Fruit fly (Drosophila melanogaster) whole organism: Measurements from ENCODE around the gene Sgs8.

Experiments
- CG8478 ChIP-seq: fragments of >200 bp; optimal IDR thresholded peaks from 2 replicates; lab custom pipeline; 2018; ENCODE audit warnings: inconsistent platforms
- Dll ChIP-seq: fragments of >200 bp; optimal IDR thresholded peaks from 2 replicates; lab custom pipeline; 2017
- EcR ChIP-seq, 2 experiments: fragments of >200 bp; optimal IDR thresholded peaks; 2 replicates each; lab custom pipeline; 2017; ENCODE audit warnings: missing biosample characterization in 2 of 2, missing genetic modification characterization in 2 of 2, missing genetic modification reagents in 2 of 2
- pan ChIP-seq: fragments of >200 bp; optimal IDR thresholded peaks from 2 replicates; lab custom pipeline; 2017
- psq ChIP-seq: fragments of >200 bp; optimal IDR thresholded peaks from 2 replicates; lab custom pipeline; 2017
- usp ChIP-seq: fragments of >200 bp; optimal IDR thresholded peaks from 2 replicates; lab custom pipeline; 2017; ENCODE audit warnings: missing biosample characterization, missing genetic modification characterization, mixed read lengths

The Sgs8 gene

DNA sequence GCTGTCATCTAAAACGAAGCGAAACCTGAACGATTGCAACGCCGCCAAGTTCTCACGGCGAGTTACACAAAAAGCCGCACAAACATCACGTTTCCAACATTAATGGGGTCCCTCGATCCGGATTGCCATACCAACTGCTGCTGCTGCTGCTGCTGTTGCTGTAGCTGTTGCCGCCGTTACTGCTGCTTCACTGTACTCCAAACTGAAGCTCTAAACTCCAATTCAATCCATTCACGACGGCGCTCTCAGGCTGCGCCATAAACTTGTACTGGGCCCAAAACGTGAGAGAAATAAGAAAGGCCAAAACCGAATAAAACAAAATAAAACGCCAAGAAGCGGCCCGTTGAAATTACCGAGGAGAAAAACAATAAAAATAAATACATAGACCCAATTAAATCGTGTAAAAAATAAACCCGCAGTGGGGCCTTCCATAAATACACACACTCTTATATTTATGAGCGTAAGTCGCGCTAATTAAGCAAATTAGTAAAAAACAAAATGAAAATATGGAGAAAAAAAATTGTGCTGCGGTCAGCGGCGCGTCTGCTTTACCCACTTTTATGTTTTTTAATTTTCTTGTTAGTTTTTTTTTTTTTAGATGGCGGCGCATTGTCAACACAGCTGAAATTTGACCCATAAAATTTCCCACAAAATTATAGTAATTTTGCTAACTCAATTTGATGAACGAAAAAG, 38.3 kb upstream of the Sgs8 start:
- TF ChIP-seq CG8478 (lab: Kevin White, UChicago), result no peak
- TF ChIP-seq EcR (GFP tag; optimal IDR thresholded peaks at IDR 0.05; lab: Kevin White, UChicago), result no peak

DNA sequence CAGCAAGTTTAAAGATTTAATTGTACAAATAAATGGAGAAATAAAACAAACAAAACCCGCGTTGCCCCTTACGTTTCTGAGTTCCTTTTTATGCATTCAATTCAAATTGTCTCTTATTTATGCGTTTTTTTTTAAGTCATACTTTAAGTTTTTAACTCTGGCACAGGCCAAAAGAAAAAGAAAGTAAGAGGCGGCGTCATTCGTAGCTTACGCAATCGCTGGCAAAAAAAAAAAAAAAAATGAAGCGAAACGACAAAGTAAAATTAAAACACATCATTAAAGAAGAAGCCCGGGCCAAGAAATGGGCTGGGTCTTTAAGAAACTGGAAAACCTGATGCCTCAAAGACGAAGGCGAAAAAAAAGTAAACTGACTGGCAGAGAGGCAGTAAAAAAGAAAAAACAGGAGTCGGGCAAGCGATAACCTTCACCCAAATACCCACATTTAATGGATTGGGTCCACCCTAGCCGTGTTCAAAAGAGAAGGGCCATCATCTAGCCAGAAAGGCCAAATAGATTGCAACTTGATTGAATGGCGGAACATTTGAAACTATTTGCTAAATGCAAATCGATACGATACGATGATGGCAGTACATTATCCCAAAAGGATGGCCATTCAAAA, 34.6 kb upstream of the Sgs8 start:
- TF ChIP-seq psq (no peak), Dll (lab: Kevin White, UChicago) (no peak), CG8478 (lab: Kevin White, UChicago) (no peak), EcR (GFP tag; optimal IDR thresholded peaks at IDR 0.05; lab: Kevin White, UChicago) (no peak), pan (lab: Kevin White, UChicago) (no peak), usp (GFP tag; lab: Kevin White, UChicago) (no peak)

DNA sequence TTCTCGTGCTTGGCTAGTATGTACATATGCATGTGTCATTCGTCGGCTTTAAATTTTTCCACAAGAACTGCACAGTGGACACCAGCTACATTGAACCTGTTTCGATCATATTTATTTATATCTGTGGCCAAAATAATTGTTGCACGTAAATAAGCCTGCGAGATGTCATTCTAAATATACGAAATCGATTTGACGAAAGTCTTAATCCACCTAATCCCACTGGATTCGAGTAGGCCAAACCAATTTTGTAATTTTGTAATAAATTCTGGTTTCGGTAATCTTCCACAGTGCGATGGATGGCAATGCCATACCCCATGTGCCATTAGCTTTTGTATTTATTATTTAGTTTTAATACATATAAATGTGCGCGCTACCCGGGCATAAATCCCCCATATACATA, 33.8 kb upstream of the Sgs8 start:
- no peak for TF ChIP-seq Dll (lab: Kevin White, UChicago)
- no peak for TF ChIP-seq EcR (GFP tag; optimal IDR thresholded peaks at IDR 0.05; lab: Kevin White, UChicago)
- TF ChIP-seq pan (lab: Kevin White, UChicago), result no peak

DNA sequence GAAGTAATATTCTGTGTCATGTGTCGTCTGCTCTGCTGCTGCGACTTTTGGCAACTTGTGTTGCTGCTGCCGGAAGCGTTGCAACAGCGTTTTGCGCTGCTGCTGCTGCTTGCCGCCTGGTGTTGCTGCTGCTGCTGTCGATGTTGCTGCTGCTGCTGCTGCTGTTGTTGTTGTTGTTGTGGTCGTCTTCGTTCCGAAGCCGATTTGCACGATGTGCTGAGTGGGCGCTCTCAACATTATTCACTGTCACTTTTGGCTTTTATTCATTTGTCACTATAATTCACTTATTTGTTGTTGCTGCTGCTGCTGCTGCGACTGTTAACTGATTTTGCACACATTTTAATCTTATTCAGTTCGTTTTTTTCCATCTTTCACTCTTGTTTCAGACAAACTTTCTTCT, 33.2 kb upstream of the Sgs8 start:
- TF ChIP-seq Dll (lab: Kevin White, UChicago), result no peak
- no peak for TF ChIP-seq usp (GFP tag; lab: Kevin White, UChicago)
- TF ChIP-seq pan (lab: Kevin White, UChicago), result no peak
- TF ChIP-seq EcR (GFP tag; optimal IDR thresholded peaks at IDR 0.05; lab: Kevin White, UChicago), result no peak
- no peak for TF ChIP-seq psq
- TF ChIP-seq CG8478 (lab: Kevin White, UChicago), result no peak

DNA sequence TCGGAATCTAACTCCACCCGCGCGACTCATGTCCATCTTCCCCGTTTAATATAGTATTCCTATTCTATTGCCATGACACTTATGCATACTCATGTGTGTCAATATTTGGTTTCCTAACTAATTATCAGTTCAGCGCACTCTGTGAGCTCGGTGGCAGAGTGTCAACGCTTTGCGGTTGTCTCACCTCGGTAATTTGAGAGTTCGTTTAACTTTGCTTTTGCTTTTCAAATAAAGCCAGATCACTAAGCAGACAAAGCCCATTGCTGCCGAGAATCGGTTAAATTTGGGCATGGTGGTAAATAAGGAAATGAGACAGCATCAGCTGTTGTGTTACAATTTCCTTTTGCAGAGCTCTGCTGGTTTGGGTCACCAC, 31.1 kb upstream of the Sgs8 start:
- no peak for TF ChIP-seq usp (GFP tag; lab: Kevin White, UChicago)
- TF ChIP-seq Dll (lab: Kevin White, UChicago), result no peak
- TF ChIP-seq pan (lab: Kevin White, UChicago), result no peak
- no peak for TF ChIP-seq EcR (GFP tag; optimal IDR thresholded peaks at IDR 0.05; lab: Kevin White, UChicago)
- no peak for TF ChIP-seq psq
- TF ChIP-seq CG8478 (lab: Kevin White, UChicago), result no peak

DNA sequence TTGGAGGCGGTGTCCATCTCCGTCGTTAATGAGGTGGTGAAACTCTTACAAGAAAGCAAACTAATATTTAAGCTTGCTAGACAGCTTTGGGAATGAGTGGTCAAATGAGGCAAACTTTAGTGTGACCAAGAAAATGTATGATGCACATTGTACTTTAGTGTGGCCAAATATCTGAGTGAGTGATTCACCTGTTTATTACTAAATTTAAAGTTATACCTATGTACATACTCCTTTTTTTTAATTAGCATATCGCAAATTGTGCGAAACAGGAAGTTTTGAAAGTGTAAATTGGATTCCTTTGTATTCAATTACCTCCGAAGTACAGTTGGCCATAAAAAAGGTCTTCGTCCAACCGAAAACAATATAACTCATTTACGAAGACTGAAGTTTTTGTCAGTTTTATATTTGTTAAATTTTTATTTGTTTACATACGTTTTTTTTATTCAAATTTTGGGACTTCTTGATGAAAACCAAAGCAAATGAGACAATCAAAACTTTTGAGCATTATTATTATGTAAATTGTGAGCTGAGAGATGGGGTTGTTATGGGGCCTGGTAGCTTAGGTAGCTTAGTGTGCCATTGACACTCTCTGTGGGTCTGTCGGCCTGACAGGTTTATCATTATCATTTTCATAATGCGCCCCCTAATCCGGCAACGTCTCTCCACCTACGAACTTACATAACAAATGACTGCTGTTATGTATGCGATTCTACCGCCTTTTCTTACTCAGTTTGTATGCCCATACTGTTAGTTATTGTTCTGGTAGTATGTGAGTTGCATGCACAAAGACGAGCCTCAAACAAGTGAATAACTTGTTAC, 30.5 kb upstream of the Sgs8 start:
- TF ChIP-seq EcR (GFP tag; optimal IDR thresholded peaks at IDR 0.05; lab: Kevin White, UChicago) (no peak), Dll (lab: Kevin White, UChicago) (no peak), usp (GFP tag; lab: Kevin White, UChicago) (no peak), CG8478 (lab: Kevin White, UChicago) (no peak), psq (no peak), pan (lab: Kevin White, UChicago) (no peak)

DNA sequence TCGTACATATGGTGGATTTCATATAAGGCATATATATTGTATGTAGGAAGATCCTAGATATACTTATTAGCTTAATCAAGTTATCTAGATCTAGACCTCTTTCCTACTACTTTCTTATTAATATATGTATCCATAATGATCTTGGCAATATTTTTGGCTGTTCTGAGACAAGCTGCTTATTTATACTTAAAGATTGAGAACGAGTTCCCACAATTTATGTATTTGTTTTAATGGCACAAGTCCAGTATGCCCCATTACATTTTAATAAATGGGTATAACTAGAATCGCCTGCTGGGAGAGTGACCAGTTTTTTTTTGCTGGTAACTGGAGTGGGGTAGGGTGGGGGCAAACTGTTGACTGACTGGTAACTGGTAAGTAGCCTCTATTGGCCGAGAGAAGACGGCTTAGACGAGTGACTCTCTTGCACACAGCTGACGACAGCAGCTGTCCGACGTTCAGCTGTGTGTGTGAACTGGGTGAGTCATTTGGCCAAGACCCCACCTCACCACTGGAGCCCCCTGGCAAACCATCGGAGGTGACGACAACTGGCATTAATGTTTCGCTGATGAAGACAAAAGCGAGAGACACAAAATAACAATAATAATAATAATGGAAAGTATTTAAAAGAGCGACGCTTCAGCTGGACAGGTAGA, 27.7 kb upstream of the Sgs8 start:
- TF ChIP-seq pan (lab: Kevin White, UChicago) (no peak), EcR (GFP tag; optimal IDR thresholded peaks at IDR 0.05; lab: Kevin White, UChicago) (no peak), psq (no peak), CG8478 (lab: Kevin White, UChicago) (no peak), Dll (lab: Kevin White, UChicago) (no peak), usp (GFP tag; lab: Kevin White, UChicago) (no peak)

DNA sequence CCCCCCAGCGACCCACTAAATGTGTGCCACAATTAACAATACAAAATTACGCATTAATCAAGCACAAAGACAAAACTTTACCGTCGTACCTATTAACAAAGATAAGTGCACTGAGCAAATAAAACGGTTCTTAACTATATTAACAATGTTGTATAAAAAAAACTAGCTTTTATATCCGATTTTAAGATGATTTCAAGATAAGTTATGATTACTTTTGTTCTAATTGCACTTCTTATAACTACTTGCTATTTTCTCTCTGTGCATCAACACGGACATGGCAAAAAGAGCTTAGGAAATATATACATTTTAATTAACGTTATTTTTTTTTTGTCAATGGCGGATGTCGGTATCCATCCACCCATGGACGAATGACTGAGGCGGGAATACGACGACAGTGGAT, 26.9 kb upstream of the Sgs8 start:
- no peak for TF ChIP-seq psq
- no peak for TF ChIP-seq CG8478 (lab: Kevin White, UChicago)
- no peak for TF ChIP-seq Dll (lab: Kevin White, UChicago)
- TF ChIP-seq usp (GFP tag; lab: Kevin White, UChicago), result no peak
- no peak for TF ChIP-seq pan (lab: Kevin White, UChicago)
- TF ChIP-seq EcR (GFP tag; optimal IDR thresholded peaks at IDR 0.05; lab: Kevin White, UChicago), result no peak

DNA sequence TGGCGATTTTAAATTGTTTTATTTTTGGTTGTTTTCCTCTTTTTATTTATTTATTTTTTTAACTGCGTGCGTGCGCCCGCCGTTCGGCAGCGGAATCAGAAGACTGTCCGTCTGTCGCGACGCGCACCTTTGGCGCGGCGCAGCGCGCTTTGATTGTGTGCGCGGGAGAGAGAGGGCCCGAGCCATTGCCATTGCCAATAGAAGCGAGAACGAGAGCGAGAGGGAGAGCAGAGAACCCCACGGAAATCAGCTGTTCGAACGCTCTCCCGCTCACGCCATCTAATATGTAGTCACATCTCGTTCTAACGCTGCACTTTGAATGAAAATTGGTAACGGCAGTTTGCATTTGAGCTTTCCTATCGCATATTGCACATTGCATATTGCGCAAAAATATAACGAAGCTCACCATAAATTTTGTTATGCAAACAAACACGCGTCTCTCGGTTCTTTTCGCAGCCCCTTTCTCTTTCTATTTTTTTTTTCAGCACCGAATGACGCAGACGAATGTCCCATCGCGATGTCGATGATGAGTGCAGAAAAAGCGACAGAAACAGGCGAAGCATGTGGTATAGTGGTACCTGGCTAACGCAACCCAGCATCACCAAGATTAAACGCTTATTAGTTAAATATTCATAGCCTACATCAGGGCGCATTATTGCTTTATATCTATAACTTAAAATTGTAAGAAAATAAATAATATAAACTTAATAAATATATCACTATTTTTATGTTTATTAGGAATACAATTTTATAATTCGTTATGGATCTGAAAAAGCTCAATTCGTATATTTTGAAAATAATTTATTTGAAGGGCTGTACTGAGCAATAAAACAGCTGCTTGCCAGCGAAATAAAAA, 25.4 kb upstream of the Sgs8 start:
- TF ChIP-seq CG8478 (lab: Kevin White, UChicago) (no peak), psq (no peak), pan (lab: Kevin White, UChicago) (no peak), Dll (lab: Kevin White, UChicago) (no peak), EcR (GFP tag; optimal IDR thresholded peaks at IDR 0.05; lab: Kevin White, UChicago) (no peak), usp (GFP tag; lab: Kevin White, UChicago) (no peak)

DNA sequence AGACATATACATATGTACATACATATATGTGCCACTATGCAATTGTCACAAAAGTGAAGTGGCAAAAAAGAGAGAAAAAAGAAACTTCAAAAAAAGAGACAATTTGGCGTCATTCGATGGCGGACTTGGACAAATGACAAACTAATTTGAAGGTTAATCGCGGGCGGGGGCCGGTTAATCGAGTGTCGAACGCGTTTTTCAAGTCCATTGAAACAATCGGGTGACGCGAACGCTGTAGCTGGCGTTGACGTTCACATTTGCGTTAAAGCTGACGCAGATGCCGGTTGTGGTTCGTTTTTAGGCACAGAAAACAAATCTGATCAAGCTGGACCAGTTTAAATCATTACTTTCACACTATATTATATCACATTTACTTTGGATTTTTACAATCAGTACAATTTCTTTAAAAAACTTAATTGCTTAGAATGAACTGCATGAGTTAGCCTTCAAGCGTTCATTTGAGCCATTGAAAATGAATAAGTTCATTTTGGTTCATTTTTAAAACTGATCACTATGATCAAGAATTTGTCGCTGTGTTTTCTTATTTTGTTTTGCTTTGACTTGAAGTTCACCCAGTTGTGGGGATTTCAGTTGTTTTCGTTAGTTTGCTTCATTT, 24.6 kb upstream of the Sgs8 start:
- no peak for TF ChIP-seq EcR (GFP tag; optimal IDR thresholded peaks at IDR 0.05; lab: Kevin White, UChicago)
- TF ChIP-seq usp (GFP tag; lab: Kevin White, UChicago), result no peak
- TF ChIP-seq psq, result no peak
- TF ChIP-seq CG8478 (lab: Kevin White, UChicago), result no peak
- no peak for TF ChIP-seq Dll (lab: Kevin White, UChicago)
- no peak for TF ChIP-seq pan (lab: Kevin White, UChicago)
